Worm (Caenorhabditis elegans) whole organism, L4/young adult: Measurements from ENCODE around the gene lis-1.
"Not testable (repeated sequence)": the region's sequence is repeated elsewhere in the genome, so short reads cannot be mapped to it uniquely, and the experiment has no call there.

Experiments used
- W03F9.2 ChIP-seq: fragments of 150-350 bp; optimal IDR thresholded peaks from 2 replicates; lab custom pipeline; 2014; ENCODE audit warnings: missing biosample characterization, missing genetic modification characterization
- dao-5 ChIP-seq: sonication (generic microtip); optimal IDR thresholded peaks from 2 replicates; lab custom pipeline; 2016; ENCODE audit warnings: missing genotype, missing genetic modification characterization, moderate library complexity, missing compliant biosample characterization
- him-1 ChIP-seq: sonication (generic microtip); optimal IDR thresholded peaks from 2 replicates; lab custom pipeline; 2016; ENCODE audit warnings: missing genotype, missing genetic modification reagents, missing genetic modification characterization, missing compliant biosample characterization

DNA sequence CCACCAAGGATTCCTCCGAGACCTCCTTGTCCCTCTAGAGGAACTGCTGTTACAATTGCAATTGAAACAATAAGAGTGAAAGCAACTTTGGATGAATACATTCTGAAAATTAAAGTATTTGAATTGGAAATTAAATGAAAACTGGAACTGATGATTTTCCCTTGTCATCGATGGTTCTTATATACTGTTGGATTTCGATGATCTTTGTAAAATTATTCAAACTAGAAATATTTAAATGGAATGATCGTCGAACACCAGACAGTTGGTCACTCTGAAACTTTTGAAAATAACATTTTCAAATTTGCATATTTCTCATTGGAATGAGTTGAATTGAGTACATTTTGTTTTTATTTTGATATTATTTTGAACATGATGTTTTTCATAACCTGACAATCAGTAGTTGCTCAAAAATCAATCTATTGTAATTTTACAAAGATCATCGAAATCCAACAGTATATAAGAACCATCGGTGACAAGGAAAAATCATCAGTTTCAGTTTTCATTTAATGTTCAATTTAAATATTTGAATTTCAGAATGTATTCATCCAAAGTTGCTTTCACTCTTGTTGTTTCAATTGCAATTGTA, 25.3 kb upstream of the lis-1 start, which contains the start of the genes srlf-9 and srlf-10:
- not testable (repeated sequence) for TF ChIP-seq him-1 (tag; lab: Kevin White, UChicago); W03F9.2; dao-5 (tag; lab: Kevin White, UChicago)
